Fruit fly (Drosophila melanogaster) whole organism, embryonic: ENCODE results near the gene CG14340.
A peak's percentile ranks its signal among the peaks of the same experiment; 100 is the strongest.

Experiments used
- Aef1 ChIP-seq: fragments of 200-800 bp; sonication (Bioruptor generic); IDR thresholded peaks from 3 replicates; pipeline ENCODE4 v1.3.6; 2022; ENCODE audit warnings: missing biosample characterization, missing genetic modification characterization
- C15 ChIP-seq: fragments of 200-800 bp; sonication (Bioruptor generic); IDR thresholded peaks from 3 replicates; pipeline ENCODE4 v1.3.6; 2022; ENCODE audit warnings: missing biosample characterization, missing genetic modification characterization
- CG11085 ChIP-seq: fragments of 200-800 bp; sonication (Bioruptor generic); IDR thresholded peaks from 2 replicates; pipeline ENCODE4 v1.3.6; 2022; ENCODE audit warnings: missing biosample characterization, missing genetic modification characterization
- CG11504 ChIP-seq: fragments of 200-800 bp; sonication (Bioruptor generic); optimal IDR thresholded peaks from 3 replicates; lab custom pipeline; 2019; ENCODE audit warnings: missing biosample characterization, mild to moderate bottlenecking, missing genetic modification characterization, moderate library complexity
- CG13287 ChIP-seq: fragments of 200-800 bp; sonication (Bioruptor generic); IDR thresholded peaks from 2 replicates; pipeline ENCODE4 v1.3.6; 2022; ENCODE audit warnings: missing biosample characterization, missing genetic modification characterization; ENCODE audit not compliant: partially characterized antibody
- CG16779 ChIP-seq: fragments of 200-800 bp; sonication (Bioruptor generic); IDR thresholded peaks from 2 replicates; pipeline ENCODE4 v1.3.6; 2022; ENCODE audit warnings: missing biosample characterization, missing genetic modification characterization
- CG18476 ChIP-seq: fragments of 200-800 bp; sonication (Bioruptor generic); optimal IDR thresholded peaks from 2 replicates; lab custom pipeline; 2016; ENCODE audit warnings: missing biosample characterization, mild to moderate bottlenecking, missing genetic modification characterization
- CG18619 ChIP-seq: fragments of 200-800 bp; sonication (Bioruptor generic); optimal IDR thresholded peaks from 3 replicates; lab custom pipeline; 2017; ENCODE audit warnings: missing biosample characterization, mild to moderate bottlenecking, missing genetic modification characterization
- CG3065 ChIP-seq: fragments of 200-800 bp; sonication (Bioruptor generic); optimal IDR thresholded peaks from 2 replicates; lab custom pipeline; 2016; ENCODE audit warnings: missing biosample characterization, missing genetic modification characterization
- CG31388 ChIP-seq: fragments of 200-800 bp; sonication (Bioruptor generic); optimal IDR thresholded peaks from 2 replicates; lab custom pipeline; 2016; ENCODE audit warnings: missing biosample characterization, missing genetic modification characterization
- CG3281 ChIP-seq: fragments of 200-800 bp; sonication (Bioruptor generic); optimal IDR thresholded peaks from 3 replicates; lab custom pipeline; 2017; ENCODE audit warnings: missing biosample characterization, mild to moderate bottlenecking, missing genetic modification characterization
- CG33557 ChIP-seq: fragments of 200-800 bp; sonication (Bioruptor generic); optimal IDR thresholded peaks from 2 replicates; lab custom pipeline; 2019; ENCODE audit warnings: missing biosample characterization, mild to moderate bottlenecking, missing genetic modification characterization, moderate library complexity
- CG34224 ChIP-seq: fragments of 200-800 bp; sonication (Bioruptor generic); IDR thresholded peaks from 3 replicates; pipeline ENCODE4 v1.3.6; 2022; ENCODE audit warnings: missing biosample characterization, missing genetic modification characterization; ENCODE audit not compliant: partially characterized antibody
- CG3838 ChIP-seq: fragments of 200-800 bp; sonication (Bioruptor generic); optimal IDR thresholded peaks from 3 replicates; lab custom pipeline; 2016; ENCODE audit warnings: missing biosample characterization, missing genetic modification characterization
- CG4360 ChIP-seq: fragments of 200-800 bp; sonication (Bioruptor generic); IDR thresholded peaks from 2 replicates; pipeline ENCODE4 v1.3.6; 2022; ENCODE audit warnings: missing biosample characterization, missing genetic modification characterization
- CG6689 ChIP-seq: fragments of 200-800 bp; sonication (Bioruptor generic); IDR thresholded peaks from 2 replicates; pipeline ENCODE4 v1.3.6; 2022; ENCODE audit warnings: missing biosample characterization, missing genetic modification characterization
- CG7271 ChIP-seq: fragments of 200-800 bp; sonication (Bioruptor generic); optimal IDR thresholded peaks from 2 replicates; lab custom pipeline; 2018; ENCODE audit warnings: missing biosample characterization, mild to moderate bottlenecking, missing genetic modification characterization, moderate library complexity
- CG7357 ChIP-seq: fragments of 200-800 bp; sonication (Bioruptor generic); IDR thresholded peaks from 3 replicates; pipeline ENCODE4 v1.3.6; 2022; ENCODE audit warnings: missing biosample characterization, missing genetic modification characterization
- CG9727 ChIP-seq: fragments of 200-800 bp; sonication (Bioruptor generic); optimal IDR thresholded peaks from 3 replicates; lab custom pipeline; 2017; ENCODE audit warnings: missing biosample characterization, mild to moderate bottlenecking, missing genetic modification characterization
- CG9817 ChIP-seq: fragments of 200-800 bp; sonication (Bioruptor generic); optimal IDR thresholded peaks from 2 replicates; lab custom pipeline; 2018; ENCODE audit warnings: missing biosample characterization, mild to moderate bottlenecking, missing genetic modification characterization, moderate library complexity
- Chrac-16 ChIP-seq: fragments of 200-800 bp; sonication (Bioruptor generic); optimal IDR thresholded peaks from 3 replicates; lab custom pipeline; 2016; ENCODE audit warnings: missing biosample characterization, missing genetic modification characterization
- D ChIP-seq, 2 experiments: fragments of 200-800 bp in 1 of 2; fragments of >200 bp in 1 of 2; sonication (Bioruptor generic) in 1 of 2; optimal IDR thresholded peaks; 2 replicates in 1 of 2; 3 replicates in 1 of 2; lab custom pipeline; 2017; ENCODE audit warnings: mild to moderate bottlenecking in 1 of 2, missing biosample characterization in 1 of 2, missing genetic modification characterization in 1 of 2, missing genetic modification reagents in 1 of 2
- D19A ChIP-seq: fragments of 200-800 bp; optimal IDR thresholded peaks from 3 replicates; lab custom pipeline; 2019; ENCODE audit warnings: missing biosample characterization, mild to moderate bottlenecking, missing genetic modification characterization, moderate library complexity
- Dll ChIP-seq: fragments of 200-800 bp; sonication (Bioruptor generic); IDR thresholded peaks from 4 replicates; pipeline ENCODE4 v1.3.6; 2022; ENCODE audit warnings: missing biosample characterization, missing genetic modification characterization; ENCODE audit not compliant: partially characterized antibody
- Drgx ChIP-seq: fragments of 200-800 bp; sonication (Bioruptor generic); IDR thresholded peaks from 2 replicates; pipeline ENCODE4 v1.3.6; 2022; ENCODE audit warnings: missing biosample characterization, missing genetic modification characterization
- Fer2 ChIP-seq: fragments of 200-800 bp; sonication (Bioruptor generic); optimal IDR thresholded peaks from 2 replicates; lab custom pipeline; 2018; ENCODE audit warnings: missing biosample characterization, mild to moderate bottlenecking, missing genetic modification characterization, moderate library complexity
- H2.0 ChIP-seq: fragments of 200-800 bp; sonication (Bioruptor generic); IDR thresholded peaks from 2 replicates; pipeline ENCODE4 v1.3.6; 2022; ENCODE audit warnings: missing biosample characterization, missing genetic modification characterization
- Hr39 ChIP-seq: fragments of >200 bp; optimal IDR thresholded peaks from 2 replicates; lab custom pipeline; 2017
- Jarid2 ChIP-seq: fragments of 200-800 bp; sonication (Bioruptor generic); optimal IDR thresholded peaks from 3 replicates; lab custom pipeline; 2017; ENCODE audit warnings: mild to moderate bottlenecking, missing biosample characterization, missing genetic modification reagents, missing genetic modification characterization
- Poxn ChIP-seq: fragments of 200-800 bp; sonication (Bioruptor generic); IDR thresholded peaks from 2 replicates; pipeline ENCODE4 v1.3.6; 2022; ENCODE audit warnings: missing biosample characterization, missing genetic modification characterization
- Sin3A ChIP-seq: fragments of >200 bp; optimal IDR thresholded peaks from 2 replicates; lab custom pipeline; 2018
- ash1 ChIP-seq: fragments of 200-800 bp; sonication (Bioruptor generic); optimal IDR thresholded peaks from 2 replicates; lab custom pipeline; 2018; ENCODE audit warnings: missing biosample characterization, mild to moderate bottlenecking, missing genetic modification characterization
- caup ChIP-seq: fragments of 200-800 bp; sonication (Bioruptor generic); optimal IDR thresholded peaks from 3 replicates; lab custom pipeline; 2017; ENCODE audit warnings: missing biosample characterization, mild to moderate bottlenecking, missing genetic modification characterization, moderate library complexity; ENCODE audit not compliant: severe bottlenecking
- eve ChIP-seq, 2 experiments: fragments of >200 bp; optimal IDR thresholded peaks; 2 replicates each; lab custom pipeline; 2017; ENCODE audit warnings: missing biosample characterization in 2 of 2, missing genetic modification characterization in 2 of 2
- gem ChIP-seq: fragments of 200-800 bp; sonication (Bioruptor generic); optimal IDR thresholded peaks from 2 replicates; lab custom pipeline; 2019; ENCODE audit warnings: missing biosample characterization, mild to moderate bottlenecking, missing genetic modification characterization, moderate library complexity
- hb ChIP-seq: fragments of 200-800 bp; sonication (Bioruptor generic); IDR thresholded peaks from 3 replicates; pipeline ENCODE4 v1.3.6; 2022; ENCODE audit warnings: missing biosample characterization, missing genetic modification characterization; ENCODE audit not compliant: partially characterized antibody
- her ChIP-seq: fragments of 200-800 bp; sonication (Bioruptor generic); optimal IDR thresholded peaks from 2 replicates; lab custom pipeline; 2016; ENCODE audit warnings: missing biosample characterization, missing genetic modification characterization
- hth ChIP-seq: fragments of >200 bp; optimal IDR thresholded peaks from 2 replicates; lab custom pipeline; 2017; ENCODE audit warnings: inconsistent platforms
- ind ChIP-seq: fragments of 200-800 bp; sonication (Bioruptor generic); optimal IDR thresholded peaks from 3 replicates; lab custom pipeline; 2016; ENCODE audit warnings: missing biosample characterization, missing genetic modification characterization
- insv ChIP-seq, 2 experiments: fragments of 200-800 bp; sonication (Bioruptor generic); optimal IDR thresholded peaks; 3 replicates each; lab custom pipeline; 2016 to 2018; ENCODE audit warnings: missing biosample characterization in 2 of 2, missing genetic modification characterization in 2 of 2
- jigr1 ChIP-seq: fragments of 200-800 bp; sonication (Bioruptor generic); IDR thresholded peaks from 3 replicates; pipeline ENCODE4 v1.3.6; 2022; ENCODE audit warnings: missing biosample characterization, missing genetic modification characterization
- kay ChIP-seq: fragments of 200-800 bp; sonication (Bioruptor generic); optimal IDR thresholded peaks from 2 replicates; lab custom pipeline; 2016; ENCODE audit warnings: missing biosample characterization, missing genetic modification characterization
- mam ChIP-seq: fragments of 200-800 bp; sonication (Bioruptor generic); optimal IDR thresholded peaks from 3 replicates; lab custom pipeline; 2016; ENCODE audit warnings: missing biosample characterization, missing genetic modification characterization
- nerfin-1 ChIP-seq: fragments of 200-800 bp; sonication (Bioruptor generic); optimal IDR thresholded peaks from 3 replicates; lab custom pipeline; 2019; ENCODE audit warnings: missing biosample characterization, mild to moderate bottlenecking, missing genetic modification characterization, moderate library complexity
- nerfin-2 ChIP-seq: fragments of 200-800 bp; sonication (Bioruptor generic); IDR thresholded peaks from 2 replicates; pipeline ENCODE4 v1.3.6; 2022; ENCODE audit warnings: missing biosample characterization, missing genetic modification characterization; ENCODE audit not compliant: partially characterized antibody
- p53 ChIP-seq: fragments of 200-800 bp; sonication (Bioruptor generic); optimal IDR thresholded peaks from 2 replicates; lab custom pipeline; 2016; ENCODE audit warnings: missing biosample characterization, missing genetic modification characterization
- pnt ChIP-seq: fragments of 200-800 bp; sonication (Bioruptor generic); optimal IDR thresholded peaks from 3 replicates; lab custom pipeline; 2016; ENCODE audit warnings: missing biosample characterization, missing genetic modification characterization
- pum ChIP-seq: fragments of 200-800 bp; sonication (Bioruptor generic); optimal IDR thresholded peaks from 2 replicates; lab custom pipeline; 2016; ENCODE audit warnings: missing biosample characterization, missing genetic modification characterization
- sima ChIP-seq: fragments of 200-800 bp; sonication (Bioruptor generic); optimal IDR thresholded peaks from 2 replicates; lab custom pipeline; 2016; ENCODE audit warnings: missing biosample characterization, missing genetic modification characterization
- slou ChIP-seq: fragments of 200-800 bp; sonication (Bioruptor generic); optimal IDR thresholded peaks from 3 replicates; lab custom pipeline; 2016; ENCODE audit warnings: missing biosample characterization, missing genetic modification characterization
- sr ChIP-seq: fragments of 200-800 bp; sonication (Bioruptor generic); IDR thresholded peaks from 3 replicates; pipeline ENCODE4 v1.3.6; 2022; ENCODE audit warnings: missing biosample characterization, missing genetic modification characterization
- wor ChIP-seq: fragments of 200-800 bp; sonication (Bioruptor generic); IDR thresholded peaks from 2 replicates; pipeline ENCODE4 v1.3.6; 2022; ENCODE audit warnings: missing biosample characterization, missing genetic modification characterization

CG14340 gene

DNA sequence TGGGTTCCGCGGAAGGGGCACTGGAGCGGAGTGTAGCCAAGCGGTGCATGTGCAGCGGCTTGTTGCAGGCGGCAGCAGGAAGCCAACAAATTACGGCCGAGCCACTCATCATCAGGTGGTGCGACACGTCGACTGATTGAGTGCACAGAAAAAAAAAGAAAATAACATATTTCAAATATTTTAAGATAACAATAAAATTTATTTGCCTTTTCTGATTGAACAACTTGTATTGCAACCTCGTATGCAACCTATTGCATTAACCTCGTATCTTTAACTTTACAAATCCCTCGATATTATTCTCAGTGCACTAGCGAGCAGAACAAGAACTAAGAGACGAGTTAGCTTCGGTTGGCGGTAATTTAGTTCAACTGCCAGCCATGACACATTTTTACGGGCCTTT is 42.4 kb upstream of the CG14340 start (continued):
- TF ChIP-seq nerfin-1 (tag; lab: Kevin White, UChicago) = no peak
- no peak for TF ChIP-seq CG3281 (GFP tag; lab: Kevin White, UChicago)
- no peak for TF ChIP-seq Chrac-16 (GFP tag; lab: Kevin White, UChicago)
- TF ChIP-seq p53 = no peak
- TF ChIP-seq C15 = no peak
- TF ChIP-seq Drgx (GFP tag; lab: Robert Waterston, UW) = peak; percentile 74
- TF ChIP-seq eve (GFP tag; optimal IDR thresholded peaks at IDR 0.05; lab: Kevin White, UChicago) = no peak
- no peak for TF ChIP-seq CG31388 (GFP tag; lab: Kevin White, UChicago)
- peak; percentile 13 for TF ChIP-seq CG18476
- TF ChIP-seq her = no peak
- no peak for TF ChIP-seq H2.0 (GFP tag; lab: Robert Waterston, UW)
- TF ChIP-seq CG3065 (GFP tag; lab: Kevin White, UChicago) = no peak
- no peak for TF ChIP-seq CG3838 (GFP tag; lab: Kevin White, UChicago)
- no peak for TF ChIP-seq CG11085 (GFP tag; lab: Robert Waterston, UW)
- no peak for TF ChIP-seq Hr39 (lab: Kevin White, UChicago)
- TF ChIP-seq CG9727 (GFP tag; lab: Kevin White, UChicago) = peak; percentile 45
- no peak for TF ChIP-seq Fer2 (tag; lab: Kevin White, UChicago)
- no peak for TF ChIP-seq insv (GFP tag; optimal IDR thresholded peaks at IDR 0.05; lab: Kevin White, UChicago)
- TF ChIP-seq CG6689 = peak; percentile 46; the same call in 1 of the 2 replicates
- TF ChIP-seq sima (GFP tag; lab: Kevin White, UChicago) = no peak
- TF ChIP-seq CG33557 (GFP tag; lab: Kevin White, UChicago) = peak; percentile 8
- no peak for TF ChIP-seq Aef1 (GFP tag; lab: Robert Waterston, UW)
- no peak for TF ChIP-seq Poxn (GFP tag; lab: Robert Waterston, UW)
- peak; percentile 65 for TF ChIP-seq gem
- TF ChIP-seq CG7357 (GFP tag; lab: Robert Waterston, UW) = no peak
- no peak for TF ChIP-seq D (optimal IDR thresholded peaks at IDR 0.05; lab: Kevin White, UChicago)
- peak; percentile 4 for TF ChIP-seq D (GFP tag; optimal IDR thresholded peaks at IDR 0.05; lab: Kevin White, UChicago)
- no peak for TF ChIP-seq CG4360 (GFP tag; lab: Robert Waterston, UW)
- TF ChIP-seq CG18619 (GFP tag; lab: Kevin White, UChicago) = no peak
- TF ChIP-seq CG34224 (GFP tag; lab: Robert Waterston, UW) = no peak
- TF ChIP-seq Dll = no peak
- TF ChIP-seq pnt = no peak
- TF ChIP-seq hb = no peak
- no peak for TF ChIP-seq CG13287 (GFP tag; lab: Robert Waterston, UW)
- TF ChIP-seq CG11504 (tag; lab: Kevin White, UChicago) = peak; percentile 40
- TF ChIP-seq wor (GFP tag; lab: Robert Waterston, UW) = 0 out of 2 replicates have a peak, but pooled peaks have one; percentile 28
- no peak for TF ChIP-seq caup (GFP tag; lab: Kevin White, UChicago)
- TF ChIP-seq ind (GFP tag; lab: Kevin White, UChicago) = peak; percentile 10
- TF ChIP-seq CG16779 (GFP tag; lab: Robert Waterston, UW) = no peak
- no peak for TF ChIP-seq Jarid2
- TF ChIP-seq CG7271 = no peak
- TF ChIP-seq jigr1 (GFP tag; lab: Robert Waterston, UW) = no peak
- no peak for TF ChIP-seq slou (GFP tag; lab: Kevin White, UChicago)
- TF ChIP-seq sr = no peak
- TF ChIP-seq mam (GFP tag; lab: Kevin White, UChicago) = no peak
- no peak for TF ChIP-seq nerfin-2 (GFP tag; lab: Robert Waterston, UW)
- TF ChIP-seq D19A = peak; percentile 1
- no peak for TF ChIP-seq ash1 (GFP tag; lab: Kevin White, UChicago)
- no peak for TF ChIP-seq CG9817 (tag; lab: Kevin White, UChicago)
- no peak for TF ChIP-seq hth (lab: Kevin White, UChicago)
- TF ChIP-seq pum (GFP tag; lab: Kevin White, UChicago) = no peak
- TF ChIP-seq Sin3A (lab: Kevin White, UChicago) = no peak
- TF ChIP-seq kay (GFP tag; lab: Kevin White, UChicago) = no peak
